Worm (Caenorhabditis elegans) whole organism, late embryonic: ENCODE measurements around the gene rab-21.

Experiments used
- C08G9.2 ChIP-seq: sonication (generic microtip); optimal IDR thresholded peaks from 2 replicates; lab custom pipeline; 2016; ENCODE audit warnings: mild to moderate bottlenecking, missing genetic modification characterization, moderate library complexity, missing compliant biosample characterization
- F13H6.1 ChIP-seq: sonication (generic microtip); optimal IDR thresholded peaks from 2 replicates; lab custom pipeline; 2016; ENCODE audit warnings: missing genetic modification characterization, missing compliant biosample characterization
- K02D7.2 ChIP-seq: sonication (generic microtip); optimal IDR thresholded peaks from 2 replicates; lab custom pipeline; 2017; ENCODE audit warnings: mild to moderate bottlenecking, missing genetic modification characterization, missing compliant biosample characterization
- K09A11.1 ChIP-seq: sonication (generic microtip); optimal IDR thresholded peaks from 2 replicates; lab custom pipeline; 2017; ENCODE audit warnings: antibody characterized with exemption, mild to moderate bottlenecking, missing genetic modification characterization, missing compliant biosample characterization; ENCODE audit not compliant: insufficient read depth
- ceh-14 ChIP-seq: sonication (generic microtip); optimal IDR thresholded peaks from 2 replicates; lab custom pipeline; 2016; ENCODE audit warnings: missing genotype, missing genetic modification characterization, missing compliant biosample characterization
- ceh-18 ChIP-seq: sonication (generic microtip); optimal IDR thresholded peaks from 2 replicates; lab custom pipeline; 2016; ENCODE audit warnings: missing genetic modification characterization, missing compliant biosample characterization
- ceh-19 ChIP-seq: fragments of 200-800 bp; sonication (Bioruptor generic); optimal IDR thresholded peaks from 2 replicates; lab custom pipeline; 2018; ENCODE audit warnings: mild to moderate bottlenecking, missing genetic modification characterization, missing compliant biosample characterization
- ceh-24 ChIP-seq: sonication (generic microtip); optimal IDR thresholded peaks from 2 replicates; lab custom pipeline; 2016; ENCODE audit warnings: mild to moderate bottlenecking, missing genetic modification characterization, missing compliant biosample characterization
- ceh-30 ChIP-seq: fragments of 150-350 bp; optimal IDR thresholded peaks from 2 replicates; lab custom pipeline; 2014; ENCODE audit warnings: missing biosample characterization, missing genetic modification characterization
- ceh-31 ChIP-seq: sonication (generic microtip); optimal IDR thresholded peaks from 2 replicates; lab custom pipeline; 2016; ENCODE audit warnings: missing genetic modification characterization, missing compliant biosample characterization
- ceh-48 ChIP-seq: sonication (generic microtip); optimal IDR thresholded peaks from 2 replicates; lab custom pipeline; 2016; ENCODE audit warnings: missing genetic modification characterization, inconsistent platforms, missing compliant biosample characterization
- ceh-9 ChIP-seq: sonication (generic microtip); optimal IDR thresholded peaks from 2 replicates; lab custom pipeline; 2016; ENCODE audit warnings: mild to moderate bottlenecking, missing genetic modification characterization, inconsistent platforms, missing compliant biosample characterization
- che-1 ChIP-seq: sonication (generic microtip); optimal IDR thresholded peaks from 2 replicates; lab custom pipeline; 2016; ENCODE audit warnings: mild to moderate bottlenecking, missing genetic modification characterization, missing compliant biosample characterization
- dmd-4 ChIP-seq: sonication (generic microtip); optimal IDR thresholded peaks from 2 replicates; lab custom pipeline; 2016; ENCODE audit warnings: borderline replicate concordance, missing genetic modification characterization, missing compliant biosample characterization
- elt-4 ChIP-seq: sonication (generic microtip); optimal IDR thresholded peaks from 2 replicates; lab custom pipeline; 2016; ENCODE audit warnings: missing genetic modification characterization, missing compliant biosample characterization
- eyg-1 ChIP-seq: sonication (generic microtip); optimal IDR thresholded peaks from 2 replicates; lab custom pipeline; 2016; ENCODE audit warnings: missing genotype, missing genetic modification characterization, missing compliant biosample characterization
- fkh-10 ChIP-seq: fragments of 150-350 bp; optimal IDR thresholded peaks from 2 replicates; lab custom pipeline; 2014; ENCODE audit warnings: missing biosample characterization, missing genetic modification reagents, missing genetic modification characterization
- hlh-13 ChIP-seq: fragments of 200-800 bp; sonication (Bioruptor generic); optimal IDR thresholded peaks from 2 replicates; lab custom pipeline; 2018; ENCODE audit warnings: mild to moderate bottlenecking, missing genetic modification characterization, missing compliant biosample characterization
- hlh-15 ChIP-seq: sonication (generic microtip); optimal IDR thresholded peaks from 2 replicates; lab custom pipeline; 2016; ENCODE audit warnings: missing genetic modification characterization, missing compliant biosample characterization
- hlh-6 ChIP-seq: sonication (generic microtip); optimal IDR thresholded peaks from 2 replicates; lab custom pipeline; 2016; ENCODE audit warnings: missing genotype, missing genetic modification characterization, missing compliant biosample characterization
- madf-2 ChIP-seq: sonication (generic microtip); optimal IDR thresholded peaks from 2 replicates; lab custom pipeline; 2017; ENCODE audit warnings: missing genetic modification characterization, missing compliant biosample characterization
- nfya-1 ChIP-seq: sonication (generic microtip); optimal IDR thresholded peaks from 2 replicates; lab custom pipeline; 2017; ENCODE audit warnings: missing genetic modification characterization, mild to moderate bottlenecking, missing compliant biosample characterization, antibody characterized with exemption, moderate library complexity
- nhr-11 ChIP-seq: fragments of 150-350 bp; optimal IDR thresholded peaks from 2 replicates; lab custom pipeline; 2014; ENCODE audit warnings: missing biosample characterization, missing genetic modification characterization
- nhr-232 ChIP-seq: sonication (generic microtip); optimal IDR thresholded peaks from 2 replicates; lab custom pipeline; 2016; ENCODE audit warnings: missing genetic modification characterization, missing compliant biosample characterization
- npax-4 ChIP-seq: sonication (generic microtip); optimal IDR thresholded peaks from 2 replicates; lab custom pipeline; 2016; ENCODE audit warnings: missing genetic modification characterization, missing compliant biosample characterization
- pat-9 ChIP-seq: fragments of 200-800 bp; sonication (Bioruptor generic); optimal IDR thresholded peaks from 2 replicates; lab custom pipeline; 2018; ENCODE audit warnings: mild to moderate bottlenecking, missing genetic modification characterization, moderate library complexity, missing compliant biosample characterization
- pax-1 ChIP-seq: fragments of 150-350 bp; optimal IDR thresholded peaks from 2 replicates; lab custom pipeline; 2014; ENCODE audit warnings: missing biosample characterization, missing genetic modification characterization
- pha-2 ChIP-seq: sonication (generic microtip); optimal IDR thresholded peaks from 2 replicates; lab custom pipeline; 2017; ENCODE audit warnings: mild to moderate bottlenecking, missing genetic modification characterization, missing compliant biosample characterization
- rnt-1 ChIP-seq: sonication (generic microtip); optimal IDR thresholded peaks from 2 replicates; lab custom pipeline; 2016; ENCODE audit warnings: missing genetic modification characterization, missing compliant biosample characterization
- sox-2 ChIP-seq: fragments of 200-800 bp; sonication (Bioruptor generic); IDR thresholded peaks from 2 replicates; pipeline ENCODE4 v1.3.6; 2022; ENCODE audit warnings: missing genetic modification reagents, missing genetic modification characterization, missing compliant biosample characterization
- syd-9 ChIP-seq: sonication (generic microtip); optimal IDR thresholded peaks from 2 replicates; lab custom pipeline; 2016; ENCODE audit warnings: mild to moderate bottlenecking, missing genetic modification characterization, moderate library complexity, missing compliant biosample characterization
- tbx-2 ChIP-seq: sonication (generic microtip); optimal IDR thresholded peaks from 2 replicates; lab custom pipeline; 2016; ENCODE audit warnings: missing genetic modification characterization, missing compliant biosample characterization
- tbx-7 ChIP-seq: sonication (generic microtip); optimal IDR thresholded peaks from 2 replicates; lab custom pipeline; 2016; ENCODE audit warnings: missing genotype, missing genetic modification characterization, missing compliant biosample characterization
- ttx-3 ChIP-seq: sonication (generic microtip); optimal IDR thresholded peaks from 2 replicates; lab custom pipeline; 2016; ENCODE audit warnings: missing genetic modification reagents, missing genetic modification characterization, missing compliant biosample characterization
- unc-3 ChIP-seq, 2 experiments: fragments of 200-800 bp in 1 of 2; sonication (Bioruptor generic) in 1 of 2; sonication (generic microtip) in 1 of 2; conservative IDR thresholded peaks in 1 of 2; optimal IDR thresholded peaks in 1 of 2; 2 replicates each; pipeline versions ENCODE4 v1.3.6 to Lab custom; 2016 to 2022; ENCODE audit warnings: missing compliant biosample characterization in 2 of 2, missing genetic modification characterization in 2 of 2, missing genetic modification reagents in 1 of 2
- zip-5 ChIP-seq: sonication (generic microtip); optimal IDR thresholded peaks from 2 replicates; lab custom pipeline; 2016; ENCODE audit warnings: missing genetic modification characterization, missing compliant biosample characterization
- ztf-16 ChIP-seq: sonication (generic microtip); optimal IDR thresholded peaks from 2 replicates; lab custom pipeline; 2017; ENCODE audit warnings: missing genetic modification characterization, missing compliant biosample characterization

Gene rab-21

ce11 chrII:8745449-8746297, 30.9 kb upstream of the rab-21 start:
- TF ChIP-seq hlh-6 (tag; lab: Kevin White, UChicago) (no peak), hlh-13 (no peak), nhr-11 (no peak), hlh-15 (no peak), fkh-10 (GFP tag; lab: Kevin White, UChicago) (no peak), tbx-2 (tag; lab: Kevin White, UChicago) (no peak), ceh-30 (tag; lab: Kevin White, UChicago) (no peak), ceh-18 (tag; lab: Kevin White, UChicago) (no peak), ceh-19 (no peak), nhr-232 (tag; lab: Kevin White, UChicago) (no peak), K02D7.2 (tag; lab: Kevin White, UChicago) (no peak), nfya-1 (no peak), ceh-31 (tag; lab: Kevin White, UChicago) (no peak), unc-3 (GFP tag; conservative IDR thresholded peaks at IDR 0.05; lab: Robert Waterston, UW) (no peak), unc-3 (tag; optimal IDR thresholded peaks at IDR 0.05; lab: Kevin White, UChicago) (no peak), ceh-48 (tag; lab: Kevin White, UChicago) (no peak), npax-4 (tag; lab: Kevin White, UChicago) (no peak), che-1 (no peak), ceh-14 (tag; lab: Kevin White, UChicago) (no peak), K09A11.1 (no peak), ztf-16 (tag; lab: Kevin White, UChicago) (no peak)

ce11 chrII:8744555-8745448, 30.0 kb upstream of the rab-21 start:
- TF ChIP-seq syd-9 (tag; lab: Kevin White, UChicago) = no peak
- no peak for TF ChIP-seq pat-9
- no peak for TF ChIP-seq elt-4 (tag; lab: Kevin White, UChicago)
- no peak for TF ChIP-seq dmd-4 (tag; lab: Kevin White, UChicago)
- TF ChIP-seq ceh-24 (tag; lab: Kevin White, UChicago) = no peak
- TF ChIP-seq ceh-31 (tag; lab: Kevin White, UChicago) = no peak
- TF ChIP-seq pha-2 = no peak
- TF ChIP-seq sox-2 = no peak
- no peak for TF ChIP-seq eyg-1 (tag; lab: Kevin White, UChicago)
- TF ChIP-seq hlh-15 = no peak
- TF ChIP-seq ttx-3 (tag; lab: Kevin White, UChicago) = no peak
- TF ChIP-seq madf-2 = no peak
- TF ChIP-seq pax-1 = no peak
- TF ChIP-seq zip-5 = no peak
- TF ChIP-seq tbx-7 (tag; lab: Kevin White, UChicago) = no peak
- no peak for TF ChIP-seq F13H6.1 (tag; lab: Kevin White, UChicago)

- peak; percentile 4 for TF ChIP-seq rnt-1 (tag; lab: Kevin White, UChicago)
- peak; percentile 41 for TF ChIP-seq C08G9.2 (tag; lab: Kevin White, UChicago)
- TF ChIP-seq ceh-9 (tag; lab: Kevin White, UChicago) = no peak
- peak; percentile 32 for TF ChIP-seq nfya-1
- TF ChIP-seq ceh-18 (tag; lab: Kevin White, UChicago) = peak; percentile 68
- TF ChIP-seq madf-2 = no peak
These were observed 28.8 kb upstream of the rab-21 start, which contains the start of gene mak-1 for ce11 chrII:8743379-8744173. Gene mak-1 (plus strand): TSS chrII:8744071.
